Worm (Caenorhabditis elegans): ENCODE results near the gene pezo-1.
"Not testable (repeated sequence)": the region's sequence is repeated elsewhere in the genome, so short reads cannot be mapped to it uniquely, and the experiment has no call there.

The pezo-1 gene

DNA sequence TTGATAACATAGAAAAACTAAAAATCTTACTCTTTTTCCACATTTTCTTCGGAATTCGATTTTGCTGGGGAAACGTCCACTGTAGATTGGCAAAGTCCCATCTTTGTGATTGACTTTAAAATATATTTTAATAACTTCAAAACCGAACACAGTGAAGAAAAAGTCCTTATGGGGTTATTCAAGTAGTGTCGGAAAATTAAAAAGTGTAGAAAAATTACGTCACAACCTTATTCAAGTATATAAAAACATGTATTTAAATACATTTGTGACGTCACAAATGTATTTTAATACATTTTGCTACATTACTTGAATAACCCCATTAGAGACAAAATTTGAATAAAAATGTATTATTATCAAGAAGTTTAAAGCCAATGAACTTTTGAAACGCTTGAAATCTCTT, 53.5 kb downstream of the pezo-1 start, which contains the start of gene F49C12.7:
Gene F49C12.7 (minus strand): TSS at position 101 of the 400 bp plus-strand sequence.
- not testable (repeated sequence) for TF ChIP-seq unc-62 (GFP tag; optimal IDR thresholded peaks at IDR 0.05)

DNA sequence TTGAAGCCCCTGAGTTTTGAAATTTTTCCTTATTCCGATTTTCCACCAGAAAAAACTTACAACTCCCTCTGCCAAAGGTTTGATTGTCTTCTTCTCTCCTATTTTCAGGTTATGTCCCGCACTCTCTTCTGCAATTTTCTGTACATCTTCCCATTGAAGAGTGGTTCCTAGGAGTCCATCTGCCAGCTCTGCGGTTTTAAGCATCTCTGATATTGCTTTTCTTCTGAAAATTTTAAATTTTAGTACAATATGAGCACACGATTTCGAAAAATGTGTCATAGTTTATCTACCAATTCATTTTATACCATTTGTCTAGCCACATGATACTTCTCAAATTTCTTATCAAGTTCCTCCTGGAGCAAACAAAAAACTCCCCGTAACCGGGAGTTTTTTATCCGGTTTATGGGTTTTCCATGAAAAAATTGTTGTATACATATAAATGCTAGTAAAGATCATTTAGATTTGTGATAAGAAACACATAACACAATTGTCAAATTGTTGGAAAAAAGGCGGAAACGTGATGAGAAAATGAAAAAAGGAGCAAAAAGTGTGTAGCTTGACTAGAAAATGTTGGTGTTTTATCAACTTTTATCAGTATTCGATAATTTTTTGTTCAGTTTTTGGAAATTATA, 55.3 kb downstream of the pezo-1 start:
- TF ChIP-seq unc-62 (GFP tag; optimal IDR thresholded peaks at IDR 0.05), result no peak

DNA sequence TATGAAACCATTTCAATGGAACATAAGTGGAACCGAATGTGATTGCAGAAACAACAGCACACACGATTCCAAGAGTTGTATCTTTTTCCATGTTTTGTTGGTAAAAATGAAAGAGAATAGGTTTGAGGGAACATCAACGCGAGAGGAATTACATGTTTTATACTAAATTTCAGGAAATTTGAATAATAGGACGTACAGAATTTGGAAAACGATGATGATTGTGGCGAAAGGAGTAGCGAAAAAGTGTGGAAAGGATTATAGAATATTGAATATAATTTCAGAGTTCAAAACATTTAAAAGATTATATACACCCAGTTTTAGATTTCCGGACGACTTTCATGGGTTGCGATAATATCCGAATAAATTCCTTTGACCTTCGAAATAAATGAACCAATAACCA, 57.3 kb downstream of the pezo-1 start, which contains the start of gene F49C12.6:
Gene F49C12.6 (minus strand): TSS at position 101 of the 400 bp plus-strand sequence.
- TF ChIP-seq unc-62 (GFP tag; optimal IDR thresholded peaks at IDR 0.05), result no peak

DNA sequence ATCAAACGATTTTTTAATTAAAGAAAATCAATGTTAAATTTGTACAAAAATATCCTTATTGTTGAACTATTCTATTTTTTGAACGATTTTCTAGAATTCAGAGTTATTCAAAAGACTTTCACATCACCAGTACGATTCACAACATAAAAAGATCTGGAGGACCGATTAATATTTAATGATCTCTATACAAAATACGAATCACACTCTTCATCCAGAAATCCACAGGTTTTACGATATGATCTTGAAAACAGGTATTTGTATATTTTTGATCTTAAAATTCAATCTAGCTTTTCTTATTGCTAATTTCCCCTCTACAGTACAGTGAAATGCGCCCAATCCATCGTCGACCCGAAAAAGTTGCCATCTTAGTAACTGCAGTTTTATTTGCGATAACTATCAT, 61.7 kb downstream of the pezo-1 start, which contains the start of gene F49C12.5:
Gene F49C12.5 (plus strand): TSS at position 301 of the 400 bp plus-strand sequence.
- TF ChIP-seq unc-62 (GFP tag; optimal IDR thresholded peaks at IDR 0.05), result no peak

DNA sequence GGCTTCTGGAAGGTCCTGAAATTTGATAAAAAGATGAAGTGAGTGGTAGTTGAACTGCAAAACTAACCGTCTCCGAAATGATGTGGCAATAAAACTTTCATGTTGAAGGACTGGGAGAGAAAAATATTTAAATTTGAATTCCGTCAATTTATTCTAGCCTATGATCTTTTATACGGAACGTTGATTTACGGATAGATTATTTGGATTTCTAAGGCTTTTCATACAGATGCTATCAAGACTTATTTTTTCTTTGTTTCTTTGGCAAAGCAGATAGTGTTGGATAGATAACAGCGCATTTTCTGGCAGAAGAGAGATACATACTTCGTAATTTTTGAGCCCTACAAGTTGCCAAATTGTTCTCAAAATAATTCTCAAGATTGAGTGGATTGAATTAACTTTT, 62.3 kb downstream of the pezo-1 start, which contains the start of gene F49C12.4:
Gene F49C12.4 (minus strand): TSS at position 101 of the 400 bp plus-strand sequence.
- TF ChIP-seq unc-62 (GFP tag; optimal IDR thresholded peaks at IDR 0.05), result no peak

DNA sequence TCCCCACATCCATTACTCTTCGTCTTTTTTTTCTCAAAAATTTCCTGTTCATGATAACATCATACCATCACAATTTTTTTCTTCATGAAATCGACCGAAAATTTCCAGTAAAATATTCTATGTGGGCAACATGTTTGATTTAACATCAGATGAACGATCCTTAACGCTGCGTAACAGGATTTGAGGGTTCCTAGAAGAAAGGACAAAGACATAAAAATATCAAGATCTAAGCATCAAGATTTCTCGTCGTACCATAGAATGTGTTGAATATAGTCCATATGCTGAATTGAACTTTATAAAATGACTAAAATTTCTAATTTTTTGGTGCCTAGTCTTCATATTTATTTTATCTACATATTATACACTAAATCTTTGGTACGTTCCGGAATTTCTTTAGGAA, 66.2 kb downstream of the pezo-1 start, which contains the start of gene F49C12.3:
Gene F49C12.3 (plus strand): TSS at position 301 of the 400 bp plus-strand sequence.
- no peak for TF ChIP-seq unc-62 (GFP tag; optimal IDR thresholded peaks at IDR 0.05)

DNA sequence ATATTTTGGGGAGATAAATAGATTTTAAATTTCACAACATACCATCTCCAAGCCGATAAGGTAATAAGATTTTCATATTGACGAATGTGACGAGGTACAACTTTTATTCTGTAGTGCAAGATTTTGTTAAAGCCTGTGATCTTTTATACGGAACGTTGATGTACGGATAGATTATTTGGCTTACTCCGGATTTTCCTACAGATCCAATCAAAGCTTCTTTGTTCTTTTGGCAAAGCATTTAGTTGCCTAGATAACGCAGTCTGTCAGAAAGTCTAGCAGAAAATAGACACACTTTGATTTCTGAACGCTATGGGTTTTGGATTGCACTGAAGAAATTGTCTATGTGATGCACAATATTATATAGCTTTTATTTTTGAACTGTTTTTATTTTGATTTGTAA, 67.2 kb downstream of the pezo-1 start, which contains the start of gene F49C12.2:
Gene F49C12.2 (minus strand): TSS at position 101 of the 400 bp plus-strand sequence.
- TF ChIP-seq unc-62 (GFP tag; optimal IDR thresholded peaks at IDR 0.05), result no peak

DNA sequence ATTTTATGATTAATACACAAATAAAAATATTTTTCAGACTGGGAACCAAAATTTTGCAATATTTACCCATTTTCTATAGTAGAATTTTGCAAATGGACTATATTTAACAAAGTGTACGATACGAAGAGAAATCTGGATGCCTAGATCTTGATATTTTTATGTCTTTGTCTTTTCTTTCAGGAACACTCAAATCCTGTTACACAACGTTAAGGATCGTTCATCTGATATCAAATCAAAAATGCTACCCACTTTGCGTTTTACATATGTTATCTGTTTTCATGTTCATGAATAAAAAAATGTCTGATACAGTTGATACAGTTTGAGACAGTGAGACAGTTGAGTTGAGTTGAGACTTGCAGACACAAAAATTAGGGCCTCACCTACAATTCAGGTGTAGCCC, 70.0 kb downstream of the pezo-1 start, which contains the start of gene F49C12.1:
Gene F49C12.1 (minus strand): TSS at position 70 of the 400 bp plus-strand sequence.
- no peak for TF ChIP-seq unc-62 (GFP tag; optimal IDR thresholded peaks at IDR 0.05)

DNA sequence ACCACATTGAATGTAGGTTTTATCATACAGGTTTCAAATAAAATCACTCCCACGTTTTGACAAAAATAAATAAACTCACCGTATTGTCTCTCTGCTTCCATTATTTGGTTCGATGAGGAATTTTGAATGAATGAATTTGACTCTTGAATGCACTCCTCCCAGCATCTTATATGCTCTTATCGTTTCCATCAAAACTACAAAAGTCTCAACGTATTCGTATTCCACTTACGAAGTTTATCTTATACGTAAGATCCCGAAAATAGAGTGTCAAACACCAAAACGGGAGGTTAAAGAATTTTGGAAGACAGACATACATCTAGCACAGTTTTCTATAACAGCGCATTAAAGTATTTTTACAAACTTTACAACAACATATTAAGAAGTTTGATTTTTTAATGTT, 72.5 kb downstream of the pezo-1 start, which contains the start of gene nhr-264:
Gene nhr-264 (minus strand): TSS at position 101 of the 400 bp plus-strand sequence.
- not testable (repeated sequence) for TF ChIP-seq unc-62 (GFP tag; optimal IDR thresholded peaks at IDR 0.05)

Measured in whole organism, dauer.